Worm (Caenorhabditis elegans) whole organism, L3 larva: ENCODE data around the gene Y69H2.3.

ENCODE experiments used
- ama-1 ChIP-seq: fragments of 150-350 bp; optimal IDR thresholded peaks from 2 replicates; lab custom pipeline; 2018
- ceh-9 ChIP-seq: sonication (generic microtip); optimal IDR thresholded peaks from 2 replicates; lab custom pipeline; 2018; ENCODE audit warnings: missing biosample characterization, missing genetic modification characterization
- elt-1 ChIP-seq: fragments of 150-350 bp; optimal IDR thresholded peaks from 2 replicates; lab custom pipeline; 2014; ENCODE audit warnings: missing biosample characterization, missing genetic modification characterization
- elt-3 ChIP-seq, 3 experiments: fragments of 150-350 bp in 1 of 3; sonication (generic microtip) in 2 of 3; optimal IDR thresholded peaks; 2 replicates in 2 of 3; 4 replicates in 1 of 3; lab custom pipeline; 2014 to 2017; ENCODE audit warnings: missing biosample characterization in 3 of 3, missing genetic modification characterization in 3 of 3
- fkh-10 ChIP-seq: sonication (generic microtip); optimal IDR thresholded peaks from 2 replicates; lab custom pipeline; 2017; ENCODE audit warnings: missing biosample characterization, missing genetic modification reagents, missing genetic modification characterization
- lin-15B ChIP-seq: fragments of 150-350 bp; optimal IDR thresholded peaks from 2 replicates; lab custom pipeline; 2014; ENCODE audit warnings: missing biosample characterization, missing genetic modification characterization
- nhr-11 ChIP-seq: fragments of 150-350 bp; optimal IDR thresholded peaks from 2 replicates; lab custom pipeline; 2014; ENCODE audit warnings: missing biosample characterization, missing genetic modification characterization
- nhr-23 ChIP-seq: fragments of 150-350 bp; optimal IDR thresholded peaks from 2 replicates; lab custom pipeline; 2014; ENCODE audit warnings: missing biosample characterization, missing genetic modification reagents, missing genetic modification characterization
- nhr-28 ChIP-seq: fragments of 150-350 bp; optimal IDR thresholded peaks from 2 replicates; lab custom pipeline; 2014; ENCODE audit warnings: missing biosample characterization, missing genetic modification characterization
- nhr-77 ChIP-seq: fragments of 150-350 bp; optimal IDR thresholded peaks from 2 replicates; lab custom pipeline; 2014; ENCODE audit warnings: missing biosample characterization, missing genetic modification characterization
- skn-1 ChIP-seq: fragments of 150-350 bp; optimal IDR thresholded peaks from 2 replicates; lab custom pipeline; 2014; ENCODE audit warnings: missing biosample characterization, missing genetic modification characterization
- unc-39 ChIP-seq: sonication (generic microtip); optimal IDR thresholded peaks from 4 replicates; lab custom pipeline; 2017; ENCODE audit warnings: missing biosample characterization, missing genetic modification characterization
- unc-62 ChIP-seq: fragments of 150-350 bp; sonication (generic microtip); optimal IDR thresholded peaks from 4 replicates; lab custom pipeline; 2014; ENCODE audit warnings: missing biosample characterization, missing genetic modification reagents, missing genetic modification characterization
- ztf-11 ChIP-seq: fragments of 150-350 bp; optimal IDR thresholded peaks from 2 replicates; lab custom pipeline; 2014; ENCODE audit warnings: missing biosample characterization, missing genetic modification characterization

DNA sequence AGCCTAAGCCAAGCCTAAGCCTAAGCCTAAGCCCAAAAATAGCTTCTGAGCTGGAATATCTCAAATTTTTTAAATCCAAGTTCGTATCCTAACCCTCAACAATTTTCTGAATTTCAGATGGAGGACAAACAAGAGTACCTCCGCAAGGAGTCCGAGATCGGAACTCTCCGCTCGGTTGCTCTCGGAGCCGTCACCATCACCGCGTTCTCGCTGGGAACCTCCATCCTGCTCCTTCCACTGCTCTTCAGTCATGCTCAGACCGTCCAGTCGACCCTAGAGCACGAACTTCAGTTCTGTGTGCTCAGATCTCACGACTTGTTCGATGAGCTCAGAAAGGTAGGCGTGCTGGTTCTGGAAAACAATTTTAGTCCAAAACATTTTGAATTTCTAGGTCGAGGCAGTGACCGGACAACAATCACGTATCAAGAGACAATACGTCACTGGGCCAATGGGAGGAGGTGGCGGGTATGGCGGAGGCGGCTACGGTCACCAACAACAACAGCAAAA, 25.5 kb downstream of the Y69H2.3 start, which contains the start of gene col-42:
- TF ChIP-seq unc-39 (no peak), elt-1 (tag; lab: Kevin White, UChicago) (no peak), lin-15B (tag; lab: Kevin White, UChicago) (no peak), nhr-11 (tag; lab: Kevin White, UChicago) (no peak), skn-1 (tag; lab: Kevin White, UChicago) (no peak), nhr-77 (tag; lab: Kevin White, UChicago) (no peak), ama-1 (lab: Kevin White, UChicago) (peak; percentile 64), nhr-23 (tag; lab: Kevin White, UChicago) (peak; percentile 5), elt-3 (tag; optimal IDR thresholded peaks at IDR 0.05; lab: Kevin White, UChicago) (no peak), ceh-9 (no peak), nhr-28 (tag; lab: Kevin White, UChicago) (no peak), fkh-10 (no peak), ztf-11 (tag; lab: Kevin White, UChicago) (no peak), unc-62 (no peak)
